Fruit fly (Drosophila melanogaster) whole organism, prepupa: Measurements from ENCODE around the gene CG12546.

Experiments used
- Blimp-1 ChIP-seq: fragments of 200-800 bp; sonication (Bioruptor generic); optimal IDR thresholded peaks from 3 replicates; lab custom pipeline; 2017; ENCODE audit warnings: missing biosample characterization, missing genetic modification characterization, mild to moderate bottlenecking, moderate library complexity, missing genetic modification reagents
- CG10631 ChIP-seq: fragments of 200-800 bp; sonication (Bioruptor generic); optimal IDR thresholded peaks from 2 replicates; lab custom pipeline; 2016; ENCODE audit warnings: missing biosample characterization, missing genetic modification characterization
- CG11294 ChIP-seq: fragments of 200-800 bp; sonication (Bioruptor generic); IDR thresholded peaks from 2 replicates; pipeline ENCODE4 v1.3.6; 2022; ENCODE audit warnings: missing biosample characterization, missing genetic modification characterization
- CG3032 ChIP-seq: fragments of 200-800 bp; optimal IDR thresholded peaks from 2 replicates; lab custom pipeline; 2019; ENCODE audit warnings: missing biosample characterization, mild to moderate bottlenecking, missing genetic modification characterization, moderate library complexity
- CG32006 ChIP-seq: fragments of 200-800 bp; sonication (Bioruptor generic); optimal IDR thresholded peaks from 3 replicates; lab custom pipeline; 2017; ENCODE audit warnings: missing biosample characterization, mild to moderate bottlenecking, missing genetic modification characterization
- CG34406 ChIP-seq: fragments of 200-800 bp; sonication (Bioruptor generic); optimal IDR thresholded peaks from 3 replicates; lab custom pipeline; 2016; ENCODE audit warnings: missing biosample characterization, missing genetic modification characterization
- CG6163 ChIP-seq: fragments of 200-800 bp; sonication (Bioruptor generic); IDR thresholded peaks from 3 replicates; pipeline ENCODE4 v1.3.6; 2022; ENCODE audit warnings: missing biosample characterization, missing genetic modification characterization
- Ets96B ChIP-seq: fragments of 200-800 bp; optimal IDR thresholded peaks from 2 replicates; lab custom pipeline; 2019; ENCODE audit warnings: missing biosample characterization, mild to moderate bottlenecking, missing genetic modification characterization, moderate library complexity
- Gug ChIP-seq: fragments of 200-800 bp; sonication (Bioruptor generic); IDR thresholded peaks from 2 replicates; pipeline ENCODE4 v1.3.6; 2022; ENCODE audit warnings: missing biosample characterization, missing genetic modification characterization
- Lpt ChIP-seq: fragments of 200-800 bp; sonication (Bioruptor generic); optimal IDR thresholded peaks from 3 replicates; lab custom pipeline; 2016; ENCODE audit warnings: missing biosample characterization, missing genetic modification characterization
- Met ChIP-seq: fragments of 200-800 bp; sonication (Bioruptor generic); optimal IDR thresholded peaks from 3 replicates; lab custom pipeline; 2016; ENCODE audit warnings: missing biosample characterization, missing genetic modification characterization
- Sox102F ChIP-seq: fragments of 200-800 bp; sonication (Bioruptor generic); optimal IDR thresholded peaks from 2 replicates; lab custom pipeline; 2016; ENCODE audit warnings: missing biosample characterization, mild to moderate bottlenecking, missing genetic modification characterization
- net ChIP-seq: fragments of 200-800 bp; sonication (Bioruptor generic); optimal IDR thresholded peaks from 3 replicates; lab custom pipeline; 2016; ENCODE audit warnings: missing biosample characterization, missing genetic modification characterization

- TF ChIP-seq net = no peak
- TF ChIP-seq CG11294 (GFP tag; lab: Robert Waterston, UW) = no peak
- no peak for TF ChIP-seq Gug (GFP tag; lab: Robert Waterston, UW)
- TF ChIP-seq Sox102F (GFP tag; lab: Kevin White, UChicago) = no peak
- no peak for TF ChIP-seq CG34406 (GFP tag; lab: Kevin White, UChicago)
- TF ChIP-seq CG3032 (tag; lab: Kevin White, UChicago) = no peak
- TF ChIP-seq Ets96B (tag; lab: Kevin White, UChicago) = no peak
- no peak for TF ChIP-seq Lpt (GFP tag; lab: Kevin White, UChicago)
- no peak for TF ChIP-seq Met (GFP tag; lab: Kevin White, UChicago)
- no peak for TF ChIP-seq CG10631 (GFP tag; lab: Kevin White, UChicago)
- no peak for TF ChIP-seq CG6163 (GFP tag; lab: Robert Waterston, UW)
- TF ChIP-seq Blimp-1 (GFP tag; lab: Kevin White, UChicago) = no peak
- no peak for TF ChIP-seq CG32006 (GFP tag; lab: Kevin White, UChicago)
Observed at dm6 chr3L:22686987-22687386, 6.6 kb downstream of the CG12546 start, which contains the start of the genes CG14455 and CG14456.
